Worm (Caenorhabditis elegans): ENCODE data around the gene rig-3.

The rig-3 gene

DNA sequence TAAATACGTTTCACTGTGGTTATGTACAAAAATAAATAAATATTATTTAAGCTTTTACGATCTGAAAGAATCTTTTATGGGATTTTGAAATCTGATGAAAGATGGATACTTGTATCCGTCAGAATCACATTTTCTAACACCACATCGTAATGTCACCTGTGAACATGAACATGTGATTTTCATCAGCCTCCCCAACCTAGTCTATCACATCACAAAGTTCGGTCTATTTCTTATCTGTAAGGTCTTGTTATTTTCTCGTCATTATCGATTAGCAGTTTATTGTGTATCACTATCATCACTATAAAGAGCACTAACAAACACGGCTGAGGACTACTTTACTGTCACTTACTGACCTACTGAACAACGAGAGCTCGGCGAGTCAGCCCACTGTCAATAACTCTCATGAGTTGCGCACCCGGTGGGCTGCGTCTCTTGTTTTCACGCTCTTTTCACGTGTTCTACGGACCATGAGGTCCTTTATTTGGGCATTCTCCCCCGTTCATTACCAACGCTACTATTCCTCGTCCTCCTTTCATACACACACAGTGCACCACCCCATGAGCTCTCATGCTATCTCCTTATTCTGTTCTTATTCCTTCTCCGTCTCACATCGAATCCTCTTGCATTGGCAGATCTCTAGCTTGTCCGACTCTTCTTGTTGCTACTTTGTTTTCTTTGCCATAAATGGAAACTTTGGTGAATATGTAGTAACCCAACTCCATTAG is 46.1 kb upstream of the rig-3 start:
- peak; percentile 22 for TF ChIP-seq drap-1 (GFP tag; optimal IDR thresholded peaks at IDR 0.05)
- TF ChIP-seq ces-1 (GFP tag; optimal IDR thresholded peaks at IDR 0.05): no peak
- no peak for TF ChIP-seq ham-2 (GFP tag; optimal IDR thresholded peaks at IDR 0.05)
- peak; percentile 61 for TF ChIP-seq mls-2 (tag; optimal IDR thresholded peaks at IDR 0.05)
- TF ChIP-seq ztf-11 (tag; optimal IDR thresholded peaks at IDR 0.05): no peak
- TF ChIP-seq nhr-2 (tag; optimal IDR thresholded peaks at IDR 0.05): peak; percentile 19
- peak; percentile 58 for TF ChIP-seq cnd-1 (tag; optimal IDR thresholded peaks at IDR 0.05)

- TF ChIP-seq unc-120 (tag; optimal IDR thresholded peaks at IDR 0.05; ENCODE audit: poor library complexity, severe bottlenecking) (peak; percentile 26), blmp-1 (tag; optimal IDR thresholded peaks at IDR 0.05) (no peak), hlh-1 (tag; optimal IDR thresholded peaks at IDR 0.05) (peak; percentile 91)
Measured at ce11 chrX:6808239-6808638, 45.2 kb upstream of the rig-3 start.

DNA sequence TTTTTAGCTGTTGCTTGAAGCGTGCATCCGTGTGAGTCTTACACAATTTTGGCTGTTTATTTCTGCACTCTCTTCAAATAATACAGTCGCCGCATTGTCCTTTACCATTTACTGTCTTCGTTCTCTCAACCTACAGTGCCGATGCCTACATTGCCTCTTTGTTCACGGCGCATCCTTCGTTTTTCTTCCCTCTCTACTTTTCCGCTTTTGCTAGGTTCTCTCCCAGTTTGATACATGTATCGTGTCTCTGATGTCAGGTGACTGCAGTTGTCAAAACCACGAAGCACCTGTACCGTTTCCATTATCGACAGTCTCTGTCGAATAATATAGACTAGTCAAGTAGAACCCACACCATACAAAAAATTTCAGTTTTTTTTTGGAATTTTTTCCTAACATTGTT is 44.8 kb upstream of the rig-3 start:
- TF ChIP-seq ham-2 (GFP tag; optimal IDR thresholded peaks at IDR 0.05) (peak; percentile 25), elt-1 (tag; optimal IDR thresholded peaks at IDR 0.05; ENCODE audit: borderline replicate concordance, insufficient read depth) (no peak)

DNA sequence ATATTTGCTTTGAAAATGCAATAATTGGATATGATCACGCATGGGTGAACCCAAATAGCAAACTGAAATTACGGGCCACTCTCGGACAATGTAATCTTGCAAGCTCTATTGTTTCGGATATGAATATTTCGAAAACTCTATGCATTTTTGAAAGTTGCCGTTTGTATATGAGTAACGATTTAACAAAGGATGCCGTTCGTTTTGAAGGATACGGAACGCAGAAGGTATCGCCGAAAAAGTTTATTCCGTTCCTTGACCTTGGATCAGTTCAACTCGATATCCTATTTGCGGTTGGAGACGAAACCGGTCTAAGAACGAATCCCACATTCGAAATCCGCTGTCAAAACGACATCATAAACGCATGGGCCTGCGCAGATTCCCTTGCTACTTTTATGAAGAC is 40.4 kb upstream of the rig-3 start:
- TF ChIP-seq mab-5 (tag; optimal IDR thresholded peaks at IDR 0.05) (no peak), elt-3 (tag; optimal IDR thresholded peaks at IDR 0.05) (no peak), snpc-4 (tag; optimal IDR thresholded peaks at IDR 0.05) (no peak)

DNA sequence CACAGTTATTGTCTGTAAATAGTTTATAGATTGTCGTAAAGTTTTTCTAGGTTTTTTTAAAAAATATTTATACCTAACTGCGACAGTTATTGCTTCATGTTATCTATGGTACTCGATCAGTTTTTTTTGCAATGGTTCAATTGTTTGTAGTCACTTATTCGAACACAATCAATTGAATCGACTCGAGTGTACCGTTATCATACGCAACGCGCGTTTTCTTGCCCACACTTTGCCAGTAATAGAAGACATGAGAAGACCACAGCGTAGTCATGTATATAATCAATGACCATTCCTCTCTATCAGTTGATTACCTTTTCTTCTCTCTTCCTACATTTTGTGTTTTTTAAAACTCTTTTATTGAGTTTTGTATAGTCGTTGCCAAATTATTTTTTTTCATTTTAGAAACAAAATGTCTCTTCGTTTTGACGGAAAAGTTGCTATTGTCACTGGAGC is 35.4 kb upstream of the rig-3 start, which contains the start of gene dhs-28:
TSS of gene dhs-28 (plus strand) at position 403 of the 453 bp plus-strand sequence.
- TF ChIP-seq elt-1 (tag; optimal IDR thresholded peaks at IDR 0.05; ENCODE audit: borderline replicate concordance, insufficient read depth) (no peak), zip-8 (tag; optimal IDR thresholded peaks at IDR 0.05) (no peak), ztf-11 (tag; optimal IDR thresholded peaks at IDR 0.05) (no peak), mls-2 (tag; optimal IDR thresholded peaks at IDR 0.05) (no peak), sptf-1 (tag; optimal IDR thresholded peaks at IDR 0.05) (no peak), lsy-2 (tag; optimal IDR thresholded peaks at IDR 0.05) (no peak), unc-62 (GFP tag; optimal IDR thresholded peaks at IDR 0.05) (no peak), bed-3 (GFP tag; optimal IDR thresholded peaks at IDR 0.05) (no peak), hlh-1 (tag; optimal IDR thresholded peaks at IDR 0.05) (no peak), unc-39 (tag; optimal IDR thresholded peaks at IDR 0.05) (no peak), nhr-12 (tag; optimal IDR thresholded peaks at IDR 0.05) (no peak), ceh-39 (tag; optimal IDR thresholded peaks at IDR 0.05) (no peak)

- no peak for TF ChIP-seq lin-32 (GFP tag; optimal IDR thresholded peaks at IDR 0.05)
- no peak for TF ChIP-seq sptf-1 (tag; optimal IDR thresholded peaks at IDR 0.05)
- TF ChIP-seq ztf-11 (tag; optimal IDR thresholded peaks at IDR 0.05): no peak
- TF ChIP-seq elt-1 (tag; optimal IDR thresholded peaks at IDR 0.05; ENCODE audit: borderline replicate concordance, insufficient read depth): no peak
- no peak for TF ChIP-seq unc-39 (tag; optimal IDR thresholded peaks at IDR 0.05)
- no peak for TF ChIP-seq unc-62 (GFP tag; optimal IDR thresholded peaks at IDR 0.05)
- no peak for TF ChIP-seq ceh-39 (tag; optimal IDR thresholded peaks at IDR 0.05)
- TF ChIP-seq snpc-4 (tag; optimal IDR thresholded peaks at IDR 0.05): no peak
- no peak for TF ChIP-seq nhr-2 (tag; optimal IDR thresholded peaks at IDR 0.05)
- TF ChIP-seq nhr-28 (tag; optimal IDR thresholded peaks at IDR 0.05): no peak
- TF ChIP-seq drap-1 (GFP tag; optimal IDR thresholded peaks at IDR 0.05): no peak
- no peak for TF ChIP-seq ceh-83 (GFP tag; optimal IDR thresholded peaks at IDR 0.05)
- no peak for TF ChIP-seq unc-120 (tag; optimal IDR thresholded peaks at IDR 0.05; ENCODE audit: poor library complexity, severe bottlenecking)
- no peak for TF ChIP-seq flh-1 (GFP tag; optimal IDR thresholded peaks at IDR 0.05)
- TF ChIP-seq zip-8 (tag; optimal IDR thresholded peaks at IDR 0.05): no peak
- TF ChIP-seq tbx-8 (GFP tag; optimal IDR thresholded peaks at IDR 0.05): no peak
- no peak for TF ChIP-seq hlh-1 (tag; optimal IDR thresholded peaks at IDR 0.05)
- no peak for TF ChIP-seq lsy-2 (tag; optimal IDR thresholded peaks at IDR 0.05)
- no peak for TF ChIP-seq mab-5 (tag; optimal IDR thresholded peaks at IDR 0.05)
Measured at ce11 chrX:6819135-6819534, 34.3 kb upstream of the rig-3 start.
